Worm (Caenorhabditis elegans): ENCODE results near the gene gpx-2.

DNA sequence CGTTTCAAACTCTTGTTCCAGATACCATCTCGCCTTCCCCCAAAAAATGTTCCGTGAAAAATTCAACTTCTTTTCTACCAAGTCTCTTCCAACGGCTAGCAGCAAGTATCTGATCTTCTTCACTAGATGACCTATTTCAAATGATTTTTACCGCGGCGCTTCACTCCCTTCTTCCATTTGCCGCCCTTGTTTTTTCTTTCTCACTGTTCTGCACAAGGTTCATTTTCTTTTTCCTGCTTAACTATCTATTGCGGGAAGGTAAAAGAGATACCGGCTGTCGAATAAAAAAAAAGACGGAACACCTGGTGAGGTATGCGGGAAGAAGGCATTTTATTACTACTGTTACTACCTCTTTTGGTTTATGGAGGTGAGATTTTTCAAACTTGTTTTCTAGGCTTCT is 23.6 kb upstream of the gpx-2 start, which contains the start of gene cdh-7:
- TF ChIP-seq F33H1.4 (GFP tag; IDR thresholded peaks at IDR 0.05), result no peak
- TF ChIP-seq nfya-1 (tag; optimal IDR thresholded peaks at IDR 0.05; ENCODE audit: borderline replicate concordance, insufficient read depth), result no peak
